Worm (Caenorhabditis elegans): ENCODE results near the gene E02A10.4.

ce11 chrV:12555872-12556271 is 11.9 kb downstream of the E02A10.4 start:
- TF ChIP-seq hlh-30 (tag; optimal IDR thresholded peaks at IDR 0.05; ENCODE audit: insufficient read depth) (no peak), zip-5 (tag; optimal IDR thresholded peaks at IDR 0.05) (no peak), elt-4 (tag; optimal IDR thresholded peaks at IDR 0.05) (no peak), tbx-2 (tag; optimal IDR thresholded peaks at IDR 0.05) (no peak), dve-1 (tag; optimal IDR thresholded peaks at IDR 0.05) (no peak), nhr-11 (tag; optimal IDR thresholded peaks at IDR 0.05) (no peak), unc-3 (GFP tag; conservative IDR thresholded peaks at IDR 0.05) (no peak), unc-3 (tag; optimal IDR thresholded peaks at IDR 0.05) (no peak), unc-86 (tag; optimal IDR thresholded peaks at IDR 0.05) (no peak), pqm-1 (tag; optimal IDR thresholded peaks at IDR 0.05) (no peak), ceh-31 (tag; optimal IDR thresholded peaks at IDR 0.05) (no peak), K02D7.2 (tag; optimal IDR thresholded peaks at IDR 0.05) (no peak)
